Worm (Caenorhabditis elegans): ENCODE results near the gene dhhc-9.

dhhc-9 gene

ce11 chrX:2365890-2366289 lies 35.9 kb downstream of the dhhc-9 start, which contains the start of gene T24D8.6:
T24D8.6 (minus strand) TSS chrX:2365990.
- TF ChIP-seq lsy-2 (tag; optimal IDR thresholded peaks at IDR 0.05) (no peak), ceh-43 (GFP tag; optimal IDR thresholded peaks at IDR 0.05) (no peak), ceh-39 (tag; optimal IDR thresholded peaks at IDR 0.05) (no peak), mls-2 (tag; optimal IDR thresholded peaks at IDR 0.05) (no peak), nhr-76 (tag; optimal IDR thresholded peaks at IDR 0.05) (no peak), drap-1 (GFP tag; optimal IDR thresholded peaks at IDR 0.05) (no peak), mab-5 (tag; optimal IDR thresholded peaks at IDR 0.05) (no peak), ces-1 (GFP tag; optimal IDR thresholded peaks at IDR 0.05) (no peak), pha-4 (tag; optimal IDR thresholded peaks at IDR 0.05) (no peak), nhr-12 (tag; optimal IDR thresholded peaks at IDR 0.05) (no peak), ham-2 (GFP tag; optimal IDR thresholded peaks at IDR 0.05) (no peak), snpc-4 (tag; optimal IDR thresholded peaks at IDR 0.05) (no peak), nhr-237 (tag; optimal IDR thresholded peaks at IDR 0.05) (no peak), mep-1 (tag; optimal IDR thresholded peaks at IDR 0.05) (no peak), unc-62 (GFP tag; optimal IDR thresholded peaks at IDR 0.05) (no peak), elt-3 (tag; optimal IDR thresholded peaks at IDR 0.05) (no peak)

- TF ChIP-seq blmp-1 (tag; optimal IDR thresholded peaks at IDR 0.05) = no peak
- TF ChIP-seq nhr-237 (tag; optimal IDR thresholded peaks at IDR 0.05) = peak; percentile 61
- TF ChIP-seq mep-1 (tag; optimal IDR thresholded peaks at IDR 0.05) = no peak
These were observed 37.0 kb downstream of the dhhc-9 start for ce11 chrX:2364703-2365299.

ce11 chrX:2362872-2363271 lies 39.0 kb downstream of the dhhc-9 start:
- TF ChIP-seq ceh-43 (GFP tag; optimal IDR thresholded peaks at IDR 0.05) (no peak), ham-2 (GFP tag; optimal IDR thresholded peaks at IDR 0.05) (no peak), nhr-12 (tag; optimal IDR thresholded peaks at IDR 0.05) (no peak), ceh-39 (tag; optimal IDR thresholded peaks at IDR 0.05) (no peak), flh-1 (GFP tag; optimal IDR thresholded peaks at IDR 0.05) (no peak), unc-120 (tag; optimal IDR thresholded peaks at IDR 0.05; ENCODE audit: poor library complexity, severe bottlenecking) (no peak), snpc-4 (tag; optimal IDR thresholded peaks at IDR 0.05) (no peak), bed-3 (GFP tag; optimal IDR thresholded peaks at IDR 0.05) (no peak), nhr-76 (tag; optimal IDR thresholded peaks at IDR 0.05) (no peak), mls-2 (tag; optimal IDR thresholded peaks at IDR 0.05) (no peak), zip-8 (tag; optimal IDR thresholded peaks at IDR 0.05) (no peak), lin-32 (GFP tag; optimal IDR thresholded peaks at IDR 0.05) (no peak), elt-1 (tag; optimal IDR thresholded peaks at IDR 0.05; ENCODE audit: borderline replicate concordance, insufficient read depth) (no peak), lsy-2 (tag; optimal IDR thresholded peaks at IDR 0.05) (no peak), cnd-1 (tag; optimal IDR thresholded peaks at IDR 0.05) (no peak), mep-1 (tag; optimal IDR thresholded peaks at IDR 0.05) (no peak), blmp-1 (tag; optimal IDR thresholded peaks at IDR 0.05) (no peak), elt-3 (tag; optimal IDR thresholded peaks at IDR 0.05) (no peak)

- TF ChIP-seq lin-32 (GFP tag; optimal IDR thresholded peaks at IDR 0.05) (no peak), ceh-39 (tag; optimal IDR thresholded peaks at IDR 0.05) (no peak), nhr-2 (tag; optimal IDR thresholded peaks at IDR 0.05) (no peak), ces-1 (GFP tag; optimal IDR thresholded peaks at IDR 0.05) (no peak), mls-2 (tag; optimal IDR thresholded peaks at IDR 0.05) (no peak), nhr-12 (tag; optimal IDR thresholded peaks at IDR 0.05) (no peak)
These were observed 42.0 kb downstream of the dhhc-9 start, which contains the start of gene lgc-40 for ce11 chrX:2359797-2360196. lgc-40 (plus strand) TSS chrX:2360097.

ce11 chrX:2352929-2353328 lies 48.9 kb downstream of the dhhc-9 start:
- TF ChIP-seq ces-1 (GFP tag; optimal IDR thresholded peaks at IDR 0.05) (no peak), ceh-83 (GFP tag; optimal IDR thresholded peaks at IDR 0.05) (no peak), ztf-11 (tag; optimal IDR thresholded peaks at IDR 0.05) (no peak), lin-32 (GFP tag; optimal IDR thresholded peaks at IDR 0.05) (no peak), nhr-76 (tag; optimal IDR thresholded peaks at IDR 0.05) (no peak), pha-4 (tag; optimal IDR thresholded peaks at IDR 0.05) (no peak), tbx-8 (GFP tag; optimal IDR thresholded peaks at IDR 0.05) (no peak), nhr-237 (tag; optimal IDR thresholded peaks at IDR 0.05) (no peak), blmp-1 (tag; optimal IDR thresholded peaks at IDR 0.05) (no peak), mep-1 (tag; optimal IDR thresholded peaks at IDR 0.05) (no peak), nhr-28 (tag; optimal IDR thresholded peaks at IDR 0.05) (no peak), nhr-12 (tag; optimal IDR thresholded peaks at IDR 0.05) (no peak), sem-2 (GFP tag; optimal IDR thresholded peaks at IDR 0.05) (no peak), hlh-1 (tag; optimal IDR thresholded peaks at IDR 0.05) (no peak), snpc-4 (tag; optimal IDR thresholded peaks at IDR 0.05) (no peak)
